Worm (Caenorhabditis elegans) whole organism, late embryonic: Measurements from ENCODE around the gene daf-37.

Experiments
- C38D4.7 ChIP-seq: fragments of 200-800 bp; sonication (Bioruptor generic); optimal IDR thresholded peaks from 2 replicates; lab custom pipeline; 2018; ENCODE audit warnings: mild to moderate bottlenecking, missing genetic modification characterization, moderate library complexity, missing compliant biosample characterization
- dve-1 ChIP-seq: sonication (generic microtip); optimal IDR thresholded peaks from 2 replicates; lab custom pipeline; 2017; ENCODE audit warnings: antibody characterized with exemption, mild to moderate bottlenecking, missing genetic modification characterization, missing compliant biosample characterization
- hlh-30 ChIP-seq: sonication (generic microtip); optimal IDR thresholded peaks from 2 replicates; lab custom pipeline; 2017; ENCODE audit warnings: antibody characterized with exemption, missing genetic modification characterization, missing compliant biosample characterization; ENCODE audit not compliant: insufficient read depth
- unc-86 ChIP-seq: sonication (generic microtip); optimal IDR thresholded peaks from 2 replicates; lab custom pipeline; 2016; ENCODE audit warnings: missing genetic modification characterization, missing compliant biosample characterization

DNA sequence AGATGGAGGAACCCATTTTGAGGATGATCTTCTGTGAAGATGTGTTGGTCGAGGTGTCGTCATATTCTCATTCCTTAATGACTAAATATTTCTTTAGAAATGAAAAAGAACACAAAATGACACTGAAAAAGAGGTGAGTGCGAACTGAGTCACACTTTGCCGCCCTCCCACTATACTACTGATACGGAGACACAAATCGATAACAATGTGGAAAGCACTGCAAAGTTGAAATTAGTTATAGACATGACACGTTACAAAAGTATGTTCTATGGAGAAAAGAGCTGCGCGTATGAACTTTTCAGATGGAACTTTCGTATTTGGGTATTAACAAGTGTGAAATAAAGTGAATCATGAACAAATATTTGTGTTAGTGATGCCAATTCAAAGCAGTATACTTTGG lies 36.2 kb upstream of the daf-37 start, which contains the start of gene tat-4:
- TF ChIP-seq dve-1 (tag; lab: Kevin White, UChicago) (no peak), C38D4.7 (GFP tag; lab: Kevin White, UChicago) (no peak), hlh-30 (tag; lab: Kevin White, UChicago) (no peak), unc-86 (tag; lab: Kevin White, UChicago) (no peak)
